Fruit fly (Drosophila melanogaster): ENCODE measurements around the gene CG11600.
A peak's percentile ranks its signal among the peaks of the same experiment; 100 is the strongest.

The CG11600 gene

DNA sequence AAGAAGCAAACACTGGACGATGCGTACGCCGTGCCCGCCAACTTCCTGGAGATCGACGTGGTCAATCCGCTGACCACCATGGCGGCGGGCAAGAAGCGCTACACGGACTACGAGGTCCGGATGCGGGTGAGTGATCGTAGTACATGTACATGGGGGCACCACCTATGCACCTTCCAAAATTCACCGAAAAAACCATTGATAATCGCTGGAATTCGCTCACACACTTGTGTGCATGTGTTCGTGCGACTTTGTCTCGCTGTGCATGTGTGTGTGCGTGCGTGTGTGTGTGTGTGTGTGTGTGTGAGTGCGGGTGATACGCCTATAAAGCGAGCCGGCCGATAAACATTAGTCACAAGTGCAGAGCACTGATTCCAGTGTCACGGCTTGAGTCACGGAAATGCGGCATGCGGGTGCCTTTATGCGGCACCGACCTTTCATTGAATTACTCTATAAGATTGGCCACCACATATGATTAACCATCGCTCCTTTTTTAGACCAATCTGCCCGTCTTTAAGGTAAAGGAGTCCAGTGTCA, 7.9 kb upstream of the CG11600 start:
- no peak for TF ChIP-seq Rel (GFP tag; optimal IDR thresholded peaks at IDR 0.05)
- peak; percentile 89 for TF ChIP-seq Rel (tag; optimal IDR thresholded peaks at IDR 0.05)
- TF ChIP-seq pan (optimal IDR thresholded peaks at IDR 0.05) = no peak
- no peak for TF ChIP-seq Hr78 (GFP tag; optimal IDR thresholded peaks at IDR 0.05)
- peak; percentile 22 for TF ChIP-seq Jra (GFP tag; optimal IDR thresholded peaks at IDR 0.05)
- TF ChIP-seq ey (GFP tag; optimal IDR thresholded peaks at IDR 0.05) = no peak
- TF ChIP-seq HLH106 (tag; optimal IDR thresholded peaks at IDR 0.05) = no peak
- TF ChIP-seq Myc (optimal IDR thresholded peaks at IDR 0.05) = no peak
- peak; percentile 23 for TF ChIP-seq Abd-B (GFP tag; optimal IDR thresholded peaks at IDR 0.05)

DNA sequence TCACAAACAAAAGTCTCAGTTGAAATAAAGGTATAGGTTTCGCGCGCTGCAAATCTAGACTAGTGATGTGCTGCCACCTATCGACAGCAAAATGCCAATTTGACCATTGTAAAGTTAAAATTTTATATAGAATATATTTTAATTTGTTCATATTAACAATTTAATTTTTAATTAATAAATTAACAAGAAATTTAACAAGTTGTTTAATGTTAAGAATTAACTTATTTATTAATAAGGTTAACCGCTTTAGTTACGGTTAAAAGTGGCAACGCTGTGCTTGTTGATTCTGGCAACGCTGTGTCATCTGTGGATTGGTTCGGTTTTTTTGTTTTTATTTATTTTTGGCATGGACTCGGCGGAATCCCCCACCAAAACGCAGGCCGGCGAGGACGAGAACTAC, 6.0 kb upstream of the CG11600 start, which contains the start of gene Not10:
Gene Not10, plus strand, starts transcription at position 279 of the 400 bp plus-strand sequence.
- TF ChIP-seq foxo (GFP tag; optimal IDR thresholded peaks at IDR 0.05) (peak in 1 of 2 experiments; percentile 64), Hr78 (GFP tag; optimal IDR thresholded peaks at IDR 0.05) (no peak), psq (GFP tag; optimal IDR thresholded peaks at IDR 0.05) (peak; percentile 28), sv (GFP tag; optimal IDR thresholded peaks at IDR 0.05) (peak; percentile 35), CG9705 (GFP tag; optimal IDR thresholded peaks at IDR 0.05) (peak; percentile 30), ey (GFP tag; optimal IDR thresholded peaks at IDR 0.05) (no peak), h (GFP tag; optimal IDR thresholded peaks at IDR 0.05) (no peak), Sp1 (GFP tag; optimal IDR thresholded peaks at IDR 0.05) (no peak), brk (GFP tag; optimal IDR thresholded peaks at IDR 0.05) (no peak), sage (GFP tag; optimal IDR thresholded peaks at IDR 0.05) (peak; percentile 31), CG32264 (GFP tag; optimal IDR thresholded peaks at IDR 0.05) (no peak), Myc (optimal IDR thresholded peaks at IDR 0.05) (peak; percentile 3), HLH106 (tag; optimal IDR thresholded peaks at IDR 0.05) (peak; percentile 60), woc (GFP tag; optimal IDR thresholded peaks at IDR 0.05) (peak; percentile 13), br (GFP tag; optimal IDR thresholded peaks at IDR 0.05) (no peak), Rel (GFP tag; optimal IDR thresholded peaks at IDR 0.05) (no peak), Rel (tag; optimal IDR thresholded peaks at IDR 0.05) (peak; percentile 67)

DNA sequence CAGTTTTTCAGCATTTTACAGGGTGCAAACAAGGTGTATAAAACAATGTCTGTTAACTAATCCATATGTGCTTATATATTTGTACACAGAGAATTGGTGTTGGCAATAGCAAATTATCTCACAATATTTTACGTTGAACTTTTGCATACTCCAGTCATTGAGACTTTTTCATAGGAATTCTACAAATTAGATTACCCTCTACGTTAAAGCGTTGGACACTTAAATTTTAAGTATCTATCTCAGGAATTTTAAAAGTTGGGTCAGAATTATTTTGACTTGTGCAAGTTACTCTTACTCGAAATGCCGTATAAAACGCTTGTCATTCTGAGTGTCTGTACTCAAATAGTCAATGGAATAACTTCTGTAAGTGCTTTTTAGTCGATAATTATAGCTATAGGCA, 3.3 kb upstream of the CG11600 start, which contains the start of gene CG18530:
Gene CG18530, plus strand, starts transcription at position 301 of the 400 bp plus-strand sequence.
- TF ChIP-seq sage (GFP tag; optimal IDR thresholded peaks at IDR 0.05) (no peak), dl (GFP tag; optimal IDR thresholded peaks at IDR 0.05; ENCODE audit: insufficient read depth in 1 of 2, partially characterized antibody in 2 of 2) (no peak), dmrt93B (GFP tag; optimal IDR thresholded peaks at IDR 0.05) (no peak), woc (GFP tag; optimal IDR thresholded peaks at IDR 0.05) (no peak), CrebA (GFP tag; optimal IDR thresholded peaks at IDR 0.05; ENCODE audit: borderline replicate concordance) (no peak), Myc (optimal IDR thresholded peaks at IDR 0.05) (no peak), N (GFP tag; optimal IDR thresholded peaks at IDR 0.05) (no peak), jim (GFP tag; optimal IDR thresholded peaks at IDR 0.05) (no peak), OdsH (GFP tag; optimal IDR thresholded peaks at IDR 0.05) (no peak), usp (GFP tag; optimal IDR thresholded peaks at IDR 0.05) (no peak), tai (GFP tag; optimal IDR thresholded peaks at IDR 0.05) (no peak), Dif (GFP tag; optimal IDR thresholded peaks at IDR 0.05; ENCODE audit: partially characterized antibody) (no peak), Jra (GFP tag; optimal IDR thresholded peaks at IDR 0.05) (no peak), dsf (GFP tag; optimal IDR thresholded peaks at IDR 0.05; ENCODE audit: borderline replicate concordance) (no peak), HLH106 (tag; optimal IDR thresholded peaks at IDR 0.05) (no peak), rgr (GFP tag; optimal IDR thresholded peaks at IDR 0.05) (no peak), Rel (GFP tag; optimal IDR thresholded peaks at IDR 0.05) (no peak), Rel (tag; optimal IDR thresholded peaks at IDR 0.05) (no peak), lola (GFP tag; optimal IDR thresholded peaks at IDR 0.05) (no peak)

DNA sequence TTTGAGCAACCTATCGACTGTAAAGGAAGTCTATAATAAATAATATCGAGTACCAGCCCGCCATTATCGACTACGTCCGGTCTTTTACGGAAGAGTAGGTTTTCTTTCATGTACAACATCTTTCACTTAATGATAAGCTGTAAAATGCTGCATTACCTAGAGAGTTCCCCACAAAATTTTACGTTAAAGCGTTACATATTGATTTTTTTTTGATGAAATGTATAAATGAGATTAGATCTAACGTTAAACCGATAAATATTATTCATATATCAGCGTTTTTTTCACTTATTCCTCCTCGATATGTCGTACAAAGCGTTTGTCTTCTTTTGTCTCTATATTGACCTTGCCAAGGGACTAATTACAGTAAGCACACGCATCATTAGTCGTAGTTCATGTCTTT, 1.7 kb upstream of the CG11600 start, which contains the start of gene CG11598:
Gene CG11598, plus strand, starts transcription at position 301 of the 400 bp plus-strand sequence.
- TF ChIP-seq OdsH (GFP tag; optimal IDR thresholded peaks at IDR 0.05) (no peak), CG32264 (GFP tag; optimal IDR thresholded peaks at IDR 0.05) (no peak), GATAd (GFP tag; optimal IDR thresholded peaks at IDR 0.05) (no peak), Dif (GFP tag; optimal IDR thresholded peaks at IDR 0.05; ENCODE audit: partially characterized antibody) (no peak), Hr83 (GFP tag; optimal IDR thresholded peaks at IDR 0.05; ENCODE audit: poor library complexity, severe bottlenecking) (no peak), h (GFP tag; optimal IDR thresholded peaks at IDR 0.05) (no peak), Dfd (GFP tag; optimal IDR thresholded peaks at IDR 0.05) (no peak), pan (optimal IDR thresholded peaks at IDR 0.05) (no peak), jim (GFP tag; optimal IDR thresholded peaks at IDR 0.05) (no peak), fru (GFP tag; optimal IDR thresholded peaks at IDR 0.05) (no peak), Myc (optimal IDR thresholded peaks at IDR 0.05) (no peak), Sp1 (GFP tag; optimal IDR thresholded peaks at IDR 0.05) (no peak), psq (GFP tag; optimal IDR thresholded peaks at IDR 0.05) (no peak), CrebA (GFP tag; optimal IDR thresholded peaks at IDR 0.05; ENCODE audit: borderline replicate concordance) (no peak), ey (GFP tag; optimal IDR thresholded peaks at IDR 0.05) (no peak), N (GFP tag; optimal IDR thresholded peaks at IDR 0.05) (no peak), lola (GFP tag; optimal IDR thresholded peaks at IDR 0.05) (no peak), Vsx2 (GFP tag; optimal IDR thresholded peaks at IDR 0.05; ENCODE audit: partially characterized antibody) (no peak), sage (GFP tag; optimal IDR thresholded peaks at IDR 0.05) (no peak)

Data from whole organism, wandering third instar larva.